Fruit fly (Drosophila melanogaster): ENCODE measurements around the gene cact.

The cact gene

dm6 chr2L:16350160-16350633 lies 24.2 kb upstream of the cact start (continued):
- TF ChIP-seq Sin3A (optimal IDR thresholded peaks at IDR 0.05) (no peak), CG3838 (GFP tag; optimal IDR thresholded peaks at IDR 0.05) (no peak), CG18262 (tag; optimal IDR thresholded peaks at IDR 0.05) (peak; percentile 64), Nf-YB (GFP tag; optimal IDR thresholded peaks at IDR 0.05) (peak; percentile 29), pita (GFP tag; optimal IDR thresholded peaks at IDR 0.05) (no peak), ash1 (GFP tag; optimal IDR thresholded peaks at IDR 0.05) (no peak), jing (GFP tag; optimal IDR thresholded peaks at IDR 0.05) (peak; percentile 34), C15 (GFP tag; IDR thresholded peaks at IDR 0.05) (no peak), CG33557 (GFP tag; optimal IDR thresholded peaks at IDR 0.05) (peak; percentile 33), CG10431 (GFP tag; optimal IDR thresholded peaks at IDR 0.05) (no peak), yki (optimal IDR thresholded peaks at IDR 0.05) (no peak), nau (GFP tag; optimal IDR thresholded peaks at IDR 0.05) (no peak), Doc2 (GFP tag; IDR thresholded peaks at IDR 0.05) (no peak), CG1024 (GFP tag; IDR thresholded peaks at IDR 0.05) (peak; percentile 54), CG17829 (tag; optimal IDR thresholded peaks at IDR 0.05) (peak; percentile 70), pfk (GFP tag; optimal IDR thresholded peaks at IDR 0.05) (peak; percentile 67), gsb-n (tag; optimal IDR thresholded peaks at IDR 0.05) (no peak), bab2 (GFP tag; optimal IDR thresholded peaks at IDR 0.05) (peak; percentile 54), CG15269 (tag; optimal IDR thresholded peaks at IDR 0.05) (no peak), maf-S (GFP tag; optimal IDR thresholded peaks at IDR 0.05) (peak; percentile 57), Hmx (GFP tag; optimal IDR thresholded peaks at IDR 0.05) (no peak), al (GFP tag; IDR thresholded peaks at IDR 0.05) (peak; percentile 64; the same call in 1 of the 2 replicates), hth (optimal IDR thresholded peaks at IDR 0.05) (no peak), Ravus (GFP tag; IDR thresholded peaks at IDR 0.05) (peak; percentile 12; the same call in 1 of the 2 replicates), gt (GFP tag; IDR thresholded peaks at IDR 0.05) (peak; percentile 35; the same call in 1 of the 2 replicates), CG16815 (GFP tag; optimal IDR thresholded peaks at IDR 0.05) (peak; percentile 54), hkb (optimal IDR thresholded peaks at IDR 0.05) (no peak), hkb (GFP tag; IDR thresholded peaks at IDR 0.05) (peak; percentile 72), stc (GFP tag; IDR thresholded peaks at IDR 0.05) (peak; percentile 45; the same call in 1 of the 2 replicates), Taf1 (GFP tag; IDR thresholded peaks at IDR 0.05) (peak; percentile 62; the same call in 1 of the 2 replicates), CG4854 (GFP tag; optimal IDR thresholded peaks at IDR 0.05) (no peak), Mrtf (GFP tag; IDR thresholded peaks at IDR 0.05) (peak; percentile 68; the same call in 2 of the 3 replicates), H15 (GFP tag; IDR thresholded peaks at IDR 0.05) (peak; percentile 74), CG13123 (GFP tag; optimal IDR thresholded peaks at IDR 0.05) (peak; percentile 43), CG4282 (GFP tag; optimal IDR thresholded peaks at IDR 0.05) (peak; percentile 67), CG7271 (tag; optimal IDR thresholded peaks at IDR 0.05) (no peak), exex (tag; optimal IDR thresholded peaks at IDR 0.05) (peak; percentile 23), CG15011 (GFP tag; optimal IDR thresholded peaks at IDR 0.05) (peak; percentile 47), ato (GFP tag; IDR thresholded peaks at IDR 0.05; ENCODE audit: partially characterized antibody) (peak; percentile 53; the same call in 1 of the 2 replicates), CG3163 (GFP tag; optimal IDR thresholded peaks at IDR 0.05) (no peak), CG18764 (GFP tag; optimal IDR thresholded peaks at IDR 0.05) (peak; percentile 1), bowl (GFP tag; IDR thresholded peaks at IDR 0.05) (peak; percentile 60; the same call in 1 of the 2 replicates), pum (GFP tag; optimal IDR thresholded peaks at IDR 0.05) (peak; percentile 53), CG1792 (GFP tag; optimal IDR thresholded peaks at IDR 0.05) (no peak), CG12219 (GFP tag; optimal IDR thresholded peaks at IDR 0.05) (no peak), ind (GFP tag; optimal IDR thresholded peaks at IDR 0.05) (peak; percentile 75), CG3726 (GFP tag; IDR thresholded peaks at IDR 0.05) (peak; percentile 65; the same call in 2 of the 3 replicates), dimm (GFP tag; IDR thresholded peaks at IDR 0.05) (no peak), fd102C (GFP tag; optimal IDR thresholded peaks at IDR 0.05) (no peak), CG8924 (tag; optimal IDR thresholded peaks at IDR 0.05) (peak; percentile 71), CG5953 (GFP tag; IDR thresholded peaks at IDR 0.05) (no peak), NFAT (GFP tag; IDR thresholded peaks at IDR 0.05) (peak; percentile 85), HLH54F (GFP tag; optimal IDR thresholded peaks at IDR 0.05) (peak; percentile 69)

All from whole organism, embryonic.